Worm (Caenorhabditis elegans) whole organism, young adult: ENCODE measurements around the gene paml-1.

Source experiments
- Y79H2A.3 ChIP-seq: fragments of 200-800 bp; sonication (Bioruptor generic); conservative IDR thresholded peaks from 2 replicates; pipeline ENCODE4 v1.3.6; 2022; ENCODE audit warnings: missing genetic modification reagents, missing genetic modification characterization, missing compliant biosample characterization
- ceh-27 ChIP-seq: fragments of 200-800 bp; sonication (Bioruptor generic); optimal IDR thresholded peaks from 2 replicates; lab custom pipeline; 2018; ENCODE audit warnings: mild to moderate bottlenecking, missing genetic modification characterization, moderate library complexity, missing compliant biosample characterization
- efl-1 ChIP-seq: fragments of 150-350 bp; optimal IDR thresholded peaks from 2 replicates; lab custom pipeline; 2014; ENCODE audit warnings: missing biosample characterization, missing genetic modification reagents, missing genetic modification characterization
- hrde-1 ChIP-seq: sonication (generic microtip); optimal IDR thresholded peaks from 2 replicates; lab custom pipeline; 2016; ENCODE audit warnings: missing genetic modification characterization, mild to moderate bottlenecking, missing compliant biosample characterization, moderate library complexity, missing genotype, missing genetic modification reagents, borderline replicate concordance
- lag-1 ChIP-seq: fragments of 200-800 bp; sonication (Bioruptor generic); IDR thresholded peaks from 2 replicates; pipeline ENCODE4 v1.3.6; 2022; ENCODE audit warnings: missing genetic modification reagents, missing genetic modification characterization, missing compliant biosample characterization
- lin-35 ChIP-seq, 3 experiments: fragments of 150-350 bp in 2 of 3; sonication (generic microtip) in 1 of 3; optimal IDR thresholded peaks; 2 replicates each; lab custom pipeline; 2014 to 2018; ENCODE audit warnings: missing biosample characterization in 3 of 3, missing genetic modification characterization in 3 of 3, missing genetic modification reagents in 3 of 3
- nhr-179 ChIP-seq: sonication (generic microtip); optimal IDR thresholded peaks from 2 replicates; lab custom pipeline; 2016; ENCODE audit warnings: mild to moderate bottlenecking, missing genetic modification characterization, missing compliant biosample characterization
- unc-62 ChIP-seq: fragments of 150-350 bp; optimal IDR thresholded peaks from 2 replicates; lab custom pipeline; 2014; ENCODE audit warnings: missing biosample characterization, missing genetic modification reagents, missing genetic modification characterization
- ztf-25 ChIP-seq: fragments of 200-800 bp; sonication (Bioruptor generic); IDR thresholded peaks from 2 replicates; pipeline ENCODE4 v1.3.6; 2022; ENCODE audit warnings: missing genetic modification reagents, missing genetic modification characterization, missing compliant biosample characterization

- no peak for TF ChIP-seq efl-1
- no peak for TF ChIP-seq lin-35 (GFP tag; optimal IDR thresholded peaks at IDR 0.05; lab: Kevin White, UChicago)
- no peak for TF ChIP-seq lag-1 (GFP tag; lab: Robert Waterston, UW)
- no peak for TF ChIP-seq Y79H2A.3 (GFP tag; lab: Robert Waterston, UW)
- TF ChIP-seq ceh-27 (GFP tag; lab: Kevin White, UChicago) = no peak
- TF ChIP-seq ztf-25 (GFP tag; lab: Robert Waterston, UW) = no peak
- no peak for TF ChIP-seq unc-62 (GFP tag; lab: Kevin White, UChicago)
- no peak for TF ChIP-seq hrde-1
- TF ChIP-seq nhr-179 (tag; lab: Kevin White, UChicago) = no peak
Observed at ce11 chrIII:10199052-10199451, 34.8 kb downstream of the paml-1 start, which contains the start of gene T20G5.8.
